Worm (Caenorhabditis elegans): ENCODE data around the gene pab-2.

pab-2 gene

ce11 chrX:13566436-13566835 lies 39.2 kb upstream of the pab-2 start, which contains the start of gene R01E6.2:
Gene R01E6.2 (minus strand): TSS chrX:13566536.
- no peak for TF ChIP-seq mls-2 (tag; optimal IDR thresholded peaks at IDR 0.05)
- TF ChIP-seq mab-5 (tag; optimal IDR thresholded peaks at IDR 0.05), result no peak
- no peak for TF ChIP-seq nhr-12 (tag; optimal IDR thresholded peaks at IDR 0.05)
- no peak for TF ChIP-seq ham-2 (GFP tag; optimal IDR thresholded peaks at IDR 0.05)
- no peak for TF ChIP-seq flh-1 (GFP tag; optimal IDR thresholded peaks at IDR 0.05)
- no peak for TF ChIP-seq unc-62 (GFP tag; optimal IDR thresholded peaks at IDR 0.05)
- no peak for TF ChIP-seq lin-32 (GFP tag; optimal IDR thresholded peaks at IDR 0.05)
- TF ChIP-seq lin-13 (tag; optimal IDR thresholded peaks at IDR 0.05), result no peak
- no peak for TF ChIP-seq elt-1 (tag; optimal IDR thresholded peaks at IDR 0.05; ENCODE audit: borderline replicate concordance, insufficient read depth)
- no peak for TF ChIP-seq unc-39 (tag; optimal IDR thresholded peaks at IDR 0.05)
- no peak for TF ChIP-seq nhr-76 (tag; optimal IDR thresholded peaks at IDR 0.05)
- TF ChIP-seq pha-4 (tag; optimal IDR thresholded peaks at IDR 0.05), result no peak
- TF ChIP-seq ceh-43 (GFP tag; optimal IDR thresholded peaks at IDR 0.05), result no peak
- no peak for TF ChIP-seq sptf-1 (tag; optimal IDR thresholded peaks at IDR 0.05)
- TF ChIP-seq M03D4.4 (tag; optimal IDR thresholded peaks at IDR 0.05), result no peak
- no peak for TF ChIP-seq bed-3 (GFP tag; optimal IDR thresholded peaks at IDR 0.05)

- no peak for TF ChIP-seq sem-2 (GFP tag; optimal IDR thresholded peaks at IDR 0.05)
- TF ChIP-seq flh-1 (GFP tag; optimal IDR thresholded peaks at IDR 0.05), result no peak
- no peak for TF ChIP-seq elt-3 (tag; optimal IDR thresholded peaks at IDR 0.05)
- TF ChIP-seq lsy-2 (tag; optimal IDR thresholded peaks at IDR 0.05), result no peak
- TF ChIP-seq unc-120 (tag; optimal IDR thresholded peaks at IDR 0.05; ENCODE audit: poor library complexity, severe bottlenecking), result peak; percentile 5
- TF ChIP-seq bed-3 (GFP tag; optimal IDR thresholded peaks at IDR 0.05), result no peak
- no peak for TF ChIP-seq ceh-43 (GFP tag; optimal IDR thresholded peaks at IDR 0.05)
- no peak for TF ChIP-seq nhr-237 (tag; optimal IDR thresholded peaks at IDR 0.05)
- no peak for TF ChIP-seq ceh-39 (tag; optimal IDR thresholded peaks at IDR 0.05)
- no peak for TF ChIP-seq unc-62 (GFP tag; optimal IDR thresholded peaks at IDR 0.05)
- no peak for TF ChIP-seq drap-1 (GFP tag; optimal IDR thresholded peaks at IDR 0.05)
- no peak for TF ChIP-seq mep-1 (tag; optimal IDR thresholded peaks at IDR 0.05)
- no peak for TF ChIP-seq blmp-1 (tag; optimal IDR thresholded peaks at IDR 0.05)
- peak; percentile 35 for TF ChIP-seq hlh-1 (tag; optimal IDR thresholded peaks at IDR 0.05)
- TF ChIP-seq tbx-8 (GFP tag; optimal IDR thresholded peaks at IDR 0.05), result no peak
- TF ChIP-seq nhr-28 (tag; optimal IDR thresholded peaks at IDR 0.05), result no peak
Observed at ce11 chrX:13561954-13562353, 34.7 kb upstream of the pab-2 start.

ce11 chrX:13558667-13559066 lies 31.5 kb upstream of the pab-2 start:
- TF ChIP-seq ceh-43 (GFP tag; optimal IDR thresholded peaks at IDR 0.05) (no peak), lin-32 (GFP tag; optimal IDR thresholded peaks at IDR 0.05) (no peak), ztf-11 (tag; optimal IDR thresholded peaks at IDR 0.05) (no peak)

- TF ChIP-seq pha-4 (tag; optimal IDR thresholded peaks at IDR 0.05), result no peak
- TF ChIP-seq zip-8 (tag; optimal IDR thresholded peaks at IDR 0.05), result no peak
- TF ChIP-seq mep-1 (tag; optimal IDR thresholded peaks at IDR 0.05), result no peak
- TF ChIP-seq blmp-1 (tag; optimal IDR thresholded peaks at IDR 0.05), result no peak
- no peak for TF ChIP-seq flh-1 (GFP tag; optimal IDR thresholded peaks at IDR 0.05)
- no peak for TF ChIP-seq sem-2 (GFP tag; optimal IDR thresholded peaks at IDR 0.05)
- no peak for TF ChIP-seq ceh-83 (GFP tag; optimal IDR thresholded peaks at IDR 0.05)
Observed at ce11 chrX:13556066-13556465, 28.9 kb upstream of the pab-2 start, which contains the start of gene glb-20. Gene glb-20 (minus strand): TSS chrX:13556166.

- TF ChIP-seq unc-62 (GFP tag; optimal IDR thresholded peaks at IDR 0.05) (peak; percentile 67), unc-120 (tag; optimal IDR thresholded peaks at IDR 0.05; ENCODE audit: poor library complexity, severe bottlenecking) (peak; percentile 41), mab-5 (tag; optimal IDR thresholded peaks at IDR 0.05) (no peak)
Observed at ce11 chrX:13555098-13555497, 27.9 kb upstream of the pab-2 start.

- TF ChIP-seq mep-1 (tag; optimal IDR thresholded peaks at IDR 0.05) (no peak), tbx-8 (GFP tag; optimal IDR thresholded peaks at IDR 0.05) (no peak), ceh-43 (GFP tag; optimal IDR thresholded peaks at IDR 0.05) (no peak), lsy-2 (tag; optimal IDR thresholded peaks at IDR 0.05) (no peak), drap-1 (GFP tag; optimal IDR thresholded peaks at IDR 0.05) (no peak), pha-4 (tag; optimal IDR thresholded peaks at IDR 0.05) (no peak), nhr-2 (tag; optimal IDR thresholded peaks at IDR 0.05) (no peak), hlh-1 (tag; optimal IDR thresholded peaks at IDR 0.05) (no peak), M03D4.4 (tag; optimal IDR thresholded peaks at IDR 0.05) (no peak), unc-120 (tag; optimal IDR thresholded peaks at IDR 0.05; ENCODE audit: poor library complexity, severe bottlenecking) (no peak), mls-2 (tag; optimal IDR thresholded peaks at IDR 0.05) (no peak), unc-62 (GFP tag; optimal IDR thresholded peaks at IDR 0.05) (no peak), elt-1 (tag; optimal IDR thresholded peaks at IDR 0.05; ENCODE audit: borderline replicate concordance, insufficient read depth) (no peak), lin-32 (GFP tag; optimal IDR thresholded peaks at IDR 0.05) (no peak), elt-3 (tag; optimal IDR thresholded peaks at IDR 0.05) (no peak), zip-8 (tag; optimal IDR thresholded peaks at IDR 0.05) (no peak), blmp-1 (tag; optimal IDR thresholded peaks at IDR 0.05) (no peak), nhr-237 (tag; optimal IDR thresholded peaks at IDR 0.05) (no peak), lin-13 (tag; optimal IDR thresholded peaks at IDR 0.05) (no peak), ces-1 (GFP tag; optimal IDR thresholded peaks at IDR 0.05) (no peak)
Observed at ce11 chrX:13550890-13551289, 23.7 kb upstream of the pab-2 start, which contains the start of gene odr-1. Gene odr-1 (minus strand): TSS chrX:13550990.
